Fruit fly (Drosophila melanogaster) whole organism, embryonic: ENCODE data around the gene ari-1.
A peak's percentile ranks its signal among the peaks of the same experiment; 100 is the strongest.

Experiments
- Ada2b ChIP-seq: fragments of 200-800 bp; sonication (Bioruptor generic); IDR thresholded peaks from 2 replicates; pipeline ENCODE4 v1.3.6; 2022; ENCODE audit warnings: missing biosample characterization, missing genetic modification characterization
- Asciz ChIP-seq: fragments of 200-800 bp; sonication (Bioruptor generic); optimal IDR thresholded peaks from 2 replicates; lab custom pipeline; 2017; ENCODE audit warnings: missing biosample characterization, mild to moderate bottlenecking, missing genetic modification characterization, missing genetic modification reagents
- Atf3 ChIP-seq: fragments of 200-800 bp; sonication (Bioruptor generic); optimal IDR thresholded peaks from 3 replicates; lab custom pipeline; 2016; ENCODE audit warnings: missing biosample characterization, missing genetic modification characterization
- Bteb2 ChIP-seq: fragments of 200-800 bp; sonication (Bioruptor generic); optimal IDR thresholded peaks from 2 replicates; lab custom pipeline; 2016; ENCODE audit warnings: missing biosample characterization, missing genetic modification characterization
- C15 ChIP-seq: fragments of 200-800 bp; sonication (Bioruptor generic); IDR thresholded peaks from 3 replicates; pipeline ENCODE4 v1.3.6; 2022; ENCODE audit warnings: missing biosample characterization, missing genetic modification characterization
- CG10274 ChIP-seq: fragments of 200-800 bp; sonication (Bioruptor generic); optimal IDR thresholded peaks from 3 replicates; lab custom pipeline; 2017; ENCODE audit warnings: missing biosample characterization, mild to moderate bottlenecking, missing genetic modification characterization
- CG11456 ChIP-seq: fragments of 200-800 bp; sonication (Bioruptor generic); IDR thresholded peaks from 3 replicates; pipeline ENCODE4 v1.3.6; 2022; ENCODE audit warnings: missing biosample characterization, missing genetic modification characterization
- CG11723 ChIP-seq: fragments of 200-800 bp; sonication (Bioruptor generic); optimal IDR thresholded peaks from 2 replicates; lab custom pipeline; 2017; ENCODE audit warnings: missing biosample characterization, mild to moderate bottlenecking, missing genetic modification characterization
- CG12071 ChIP-seq: fragments of 200-800 bp; sonication (Bioruptor generic); optimal IDR thresholded peaks from 3 replicates; lab custom pipeline; 2018; ENCODE audit warnings: missing biosample characterization, mild to moderate bottlenecking, missing genetic modification characterization
- CG1233 ChIP-seq: fragments of 200-800 bp; sonication (Bioruptor generic); optimal IDR thresholded peaks from 4 replicates; lab custom pipeline; 2018; ENCODE audit warnings: missing biosample characterization, mild to moderate bottlenecking, missing genetic modification characterization
- CG12769 ChIP-seq: fragments of 200-800 bp; sonication (Bioruptor generic); optimal IDR thresholded peaks from 2 replicates; lab custom pipeline; 2019; ENCODE audit warnings: missing biosample characterization, mild to moderate bottlenecking, missing genetic modification characterization, moderate library complexity
- CG17385 ChIP-seq: fragments of 200-800 bp; sonication (Bioruptor generic); optimal IDR thresholded peaks from 3 replicates; lab custom pipeline; 2018; ENCODE audit warnings: missing biosample characterization, mild to moderate bottlenecking, missing genetic modification characterization
- CG2875 ChIP-seq: fragments of 200-800 bp; sonication (Bioruptor generic); optimal IDR thresholded peaks from 2 replicates; lab custom pipeline; 2017; ENCODE audit warnings: missing biosample characterization, mild to moderate bottlenecking, missing genetic modification characterization, missing genetic modification reagents
- CG31441 ChIP-seq: fragments of 200-800 bp; sonication (Bioruptor generic); IDR thresholded peaks from 2 replicates; pipeline ENCODE4 v1.3.6; 2022; ENCODE audit warnings: missing biosample characterization, missing genetic modification characterization
- CG32532 ChIP-seq: fragments of 200-800 bp; sonication (Bioruptor generic); IDR thresholded peaks from 2 replicates; pipeline ENCODE4 v1.3.6; 2022; ENCODE audit warnings: missing biosample characterization, missing genetic modification characterization
- CG3407 ChIP-seq: fragments of 200-800 bp; sonication (Bioruptor generic); optimal IDR thresholded peaks from 2 replicates; lab custom pipeline; 2018; ENCODE audit warnings: missing biosample characterization, mild to moderate bottlenecking, missing genetic modification characterization
- CG6683 ChIP-seq: fragments of 200-800 bp; sonication (Bioruptor generic); optimal IDR thresholded peaks from 2 replicates; lab custom pipeline; 2017; ENCODE audit warnings: missing biosample characterization, mild to moderate bottlenecking, missing genetic modification characterization, missing genetic modification reagents
- CG6689 ChIP-seq: fragments of 200-800 bp; sonication (Bioruptor generic); IDR thresholded peaks from 2 replicates; pipeline ENCODE4 v1.3.6; 2022; ENCODE audit warnings: missing biosample characterization, missing genetic modification characterization
- CG7271 ChIP-seq: fragments of 200-800 bp; sonication (Bioruptor generic); optimal IDR thresholded peaks from 2 replicates; lab custom pipeline; 2018; ENCODE audit warnings: missing biosample characterization, mild to moderate bottlenecking, missing genetic modification characterization, moderate library complexity
- CG7745 ChIP-seq: fragments of 200-800 bp; sonication (Bioruptor generic); optimal IDR thresholded peaks from 2 replicates; lab custom pipeline; 2018; ENCODE audit warnings: missing biosample characterization, mild to moderate bottlenecking, missing genetic modification characterization, moderate library complexity
- CG7786 ChIP-seq: fragments of 200-800 bp; sonication (Bioruptor generic); optimal IDR thresholded peaks from 2 replicates; lab custom pipeline; 2016; ENCODE audit warnings: missing biosample characterization, missing genetic modification characterization
- CG8290 ChIP-seq, 3 experiments: fragments of 200-800 bp; sonication (Bioruptor generic); optimal IDR thresholded peaks; 2 replicates each; lab custom pipeline; 2016 to 2019; ENCODE audit warnings: missing biosample characterization in 3 of 3, missing genetic modification characterization in 3 of 3, mild to moderate bottlenecking in 2 of 3, moderate library complexity in 1 of 3
- Dip3 ChIP-seq: fragments of 200-800 bp; sonication (Bioruptor generic); optimal IDR thresholded peaks from 3 replicates; lab custom pipeline; 2016; ENCODE audit warnings: missing biosample characterization, missing genetic modification characterization
- Dll ChIP-seq: fragments of 200-800 bp; sonication (Bioruptor generic); IDR thresholded peaks from 4 replicates; pipeline ENCODE4 v1.3.6; 2022; ENCODE audit warnings: missing biosample characterization, missing genetic modification characterization; ENCODE audit not compliant: partially characterized antibody
- Fer2 ChIP-seq: fragments of 200-800 bp; sonication (Bioruptor generic); optimal IDR thresholded peaks from 2 replicates; lab custom pipeline; 2018; ENCODE audit warnings: missing biosample characterization, mild to moderate bottlenecking, missing genetic modification characterization, moderate library complexity
- HHEX ChIP-seq: fragments of 200-800 bp; sonication (Bioruptor generic); optimal IDR thresholded peaks from 3 replicates; lab custom pipeline; 2017; ENCODE audit warnings: missing biosample characterization, mild to moderate bottlenecking, missing genetic modification characterization, missing genetic modification reagents
- HLH54F ChIP-seq: fragments of 200-800 bp; sonication (Bioruptor generic); optimal IDR thresholded peaks from 3 replicates; lab custom pipeline; 2016; ENCODE audit warnings: missing biosample characterization, missing genetic modification characterization
- MESR4 ChIP-seq: fragments of 200-800 bp; sonication (Bioruptor generic); optimal IDR thresholded peaks from 2 replicates; lab custom pipeline; 2018; ENCODE audit warnings: missing biosample characterization, mild to moderate bottlenecking, missing genetic modification characterization, moderate library complexity
- Med ChIP-seq: fragments of 200-800 bp; sonication (Bioruptor generic); peaks from one replicate; lab custom pipeline; 2016; ENCODE audit warnings: missing biosample characterization, missing genetic modification characterization, mild to moderate bottlenecking, inconsistent platforms, moderate library complexity
- Meics ChIP-seq: fragments of 200-800 bp; sonication (Bioruptor generic); optimal IDR thresholded peaks from 2 replicates; lab custom pipeline; 2017; ENCODE audit warnings: missing biosample characterization, mild to moderate bottlenecking, missing genetic modification characterization
- Poxn ChIP-seq: fragments of 200-800 bp; sonication (Bioruptor generic); IDR thresholded peaks from 2 replicates; pipeline ENCODE4 v1.3.6; 2022; ENCODE audit warnings: missing biosample characterization, missing genetic modification characterization
- TFAM ChIP-seq: fragments of 200-800 bp; sonication (Bioruptor generic); optimal IDR thresholded peaks from 2 replicates; lab custom pipeline; 2017; ENCODE audit warnings: missing biosample characterization, missing genetic modification characterization, inconsistent platforms
- crp ChIP-seq, 2 experiments: fragments of 200-800 bp; sonication (Bioruptor generic); optimal IDR thresholded peaks; 2 replicates in 1 of 2; 3 replicates in 1 of 2; lab custom pipeline; 2017; ENCODE audit warnings: missing biosample characterization in 2 of 2, missing genetic modification characterization in 2 of 2, mild to moderate bottlenecking in 1 of 2, moderate library complexity in 1 of 2
- ewg ChIP-seq: fragments of 200-800 bp; sonication (Bioruptor generic); optimal IDR thresholded peaks from 3 replicates; lab custom pipeline; 2017; ENCODE audit warnings: mild to moderate bottlenecking, missing biosample characterization, missing genetic modification reagents, missing genetic modification characterization
- exex ChIP-seq: fragments of 200-800 bp; sonication (Bioruptor generic); optimal IDR thresholded peaks from 4 replicates; lab custom pipeline; 2018; ENCODE audit warnings: missing biosample characterization, mild to moderate bottlenecking, missing genetic modification characterization, moderate library complexity
- fd102C ChIP-seq: fragments of 200-800 bp; sonication (Bioruptor generic); optimal IDR thresholded peaks from 2 replicates; lab custom pipeline; 2018; ENCODE audit warnings: missing biosample characterization, mild to moderate bottlenecking, missing genetic modification characterization, moderate library complexity
- grau ChIP-seq: fragments of 200-800 bp; optimal IDR thresholded peaks from 3 replicates; lab custom pipeline; 2019; ENCODE audit warnings: missing biosample characterization, mild to moderate bottlenecking, missing genetic modification characterization, moderate library complexity
- jigr1 ChIP-seq: fragments of 200-800 bp; sonication (Bioruptor generic); IDR thresholded peaks from 3 replicates; pipeline ENCODE4 v1.3.6; 2022; ENCODE audit warnings: missing biosample characterization, missing genetic modification characterization
- knrl ChIP-seq: fragments of 200-800 bp; sonication (Bioruptor generic); IDR thresholded peaks from 3 replicates; pipeline ENCODE4 v1.3.6; 2022; ENCODE audit warnings: missing biosample characterization, missing genetic modification characterization; ENCODE audit not compliant: partially characterized antibody
- lola ChIP-seq, 3 experiments: fragments of >200 bp in 2 of 3; fragments of 200-800 bp in 1 of 3; sonication (Bioruptor generic) in 1 of 3; optimal IDR thresholded peaks; 2 replicates each; lab custom pipeline; 2017 to 2019; ENCODE audit warnings: missing biosample characterization in 3 of 3, missing genetic modification characterization in 3 of 3, mild to moderate bottlenecking in 1 of 3, moderate library complexity in 1 of 3
- nmo ChIP-seq: fragments of 200-800 bp; sonication (Bioruptor generic); optimal IDR thresholded peaks from 2 replicates; lab custom pipeline; 2018; ENCODE audit warnings: missing biosample characterization, mild to moderate bottlenecking, missing genetic modification characterization, moderate library complexity
- org-1 ChIP-seq: fragments of 200-800 bp; sonication (Bioruptor generic); optimal IDR thresholded peaks from 2 replicates; lab custom pipeline; 2017; ENCODE audit warnings: missing biosample characterization, missing genetic modification characterization
- row ChIP-seq: fragments of 200-800 bp; sonication (Bioruptor generic); IDR thresholded peaks from 3 replicates; pipeline ENCODE4 v1.3.6; 2022; ENCODE audit warnings: missing biosample characterization, missing genetic modification characterization
- salm ChIP-seq: fragments of 200-800 bp; sonication (Bioruptor generic); optimal IDR thresholded peaks from 2 replicates; lab custom pipeline; 2018; ENCODE audit warnings: missing biosample characterization, mild to moderate bottlenecking, missing genetic modification characterization
- scrt ChIP-seq: fragments of 200-800 bp; sonication (Bioruptor generic); optimal IDR thresholded peaks from 2 replicates; lab custom pipeline; 2018; ENCODE audit warnings: missing biosample characterization, mild to moderate bottlenecking, missing genetic modification characterization, moderate library complexity
- sd ChIP-seq: fragments of 200-800 bp; sonication (Bioruptor generic); optimal IDR thresholded peaks from 3 replicates; lab custom pipeline; 2018; ENCODE audit warnings: missing biosample characterization, mild to moderate bottlenecking, missing genetic modification characterization, moderate library complexity
- sim ChIP-seq: fragments of 200-800 bp; sonication (Bioruptor generic); IDR thresholded peaks from 2 replicates; pipeline ENCODE4 v1.3.6; 2022; ENCODE audit warnings: missing biosample characterization, missing genetic modification characterization
- tio ChIP-seq: fragments of 200-800 bp; sonication (Bioruptor generic); optimal IDR thresholded peaks from 2 replicates; lab custom pipeline; 2017; ENCODE audit warnings: missing biosample characterization, missing genetic modification characterization, inconsistent platforms
- vfl ChIP-seq: fragments of 200-800 bp; sonication (Bioruptor generic); optimal IDR thresholded peaks from 2 replicates; lab custom pipeline; 2016; ENCODE audit warnings: missing biosample characterization, missing genetic modification characterization

The ari-1 gene

dm6 chrX:18085470-18085797 is 52.1 kb downstream of the ari-1 start, which contains the start of gene Ada3 (continued):
- no peak for TF ChIP-seq TFAM (GFP tag; lab: Kevin White, UChicago)
- TF ChIP-seq Poxn (GFP tag; lab: Robert Waterston, UW): no peak
- TF ChIP-seq CG7745 (tag; lab: Kevin White, UChicago): no peak
- peak; percentile 75 for TF ChIP-seq Meics (GFP tag; lab: Kevin White, UChicago)
- TF ChIP-seq CG11723 (GFP tag; lab: Kevin White, UChicago): peak; percentile 50
- peak; percentile 84 for TF ChIP-seq nmo (GFP tag; lab: Kevin White, UChicago)
- TF ChIP-seq CG12071 (GFP tag; lab: Kevin White, UChicago): peak; percentile 29
- peak; percentile 95 for TF ChIP-seq Med (GFP tag; lab: Kevin White, UChicago)
- TF ChIP-seq sd (tag; lab: Kevin White, UChicago): peak; percentile 59
- peak; percentile 53 for TF ChIP-seq org-1 (GFP tag; lab: Kevin White, UChicago)
- TF ChIP-seq row (GFP tag; lab: Robert Waterston, UW): peak; percentile 88
- TF ChIP-seq crp (GFP tag; optimal IDR thresholded peaks at IDR 0.05; lab: Kevin White, UChicago): peak in 1 of 2 experiments; percentile 34
- TF ChIP-seq CG11456 (GFP tag; lab: Robert Waterston, UW): peak; percentile 76
- TF ChIP-seq knrl (GFP tag; lab: Robert Waterston, UW): no peak
- TF ChIP-seq CG7786 (GFP tag; lab: Kevin White, UChicago): peak; percentile 76
- peak; percentile 42 for TF ChIP-seq CG8290 (GFP tag; optimal IDR thresholded peaks at IDR 0.05; lab: Kevin White, UChicago)
- TF ChIP-seq CG8290 (tag; optimal IDR thresholded peaks at IDR 0.05; lab: Kevin White, UChicago): peak; percentile 58 to 66
- peak; percentile 65 for TF ChIP-seq vfl (GFP tag; lab: Kevin White, UChicago)
- TF ChIP-seq HLH54F (GFP tag; lab: Kevin White, UChicago): peak; percentile 75
- TF ChIP-seq MESR4 (GFP tag; lab: Kevin White, UChicago): no peak
- peak; percentile 7 for TF ChIP-seq salm
- TF ChIP-seq Asciz (GFP tag; lab: Kevin White, UChicago): peak; percentile 27
- no peak for TF ChIP-seq CG7271 (tag; lab: Kevin White, UChicago)
- peak; percentile 82 for TF ChIP-seq grau (tag; lab: Kevin White, UChicago)
- peak; percentile 83 for TF ChIP-seq Dip3
- TF ChIP-seq CG1233: peak; percentile 62
- no peak for TF ChIP-seq scrt (GFP tag; lab: Kevin White, UChicago)
- peak; percentile 13 for TF ChIP-seq exex (tag; lab: Kevin White, UChicago)
- peak; percentile 80 for TF ChIP-seq CG12769 (tag; lab: Kevin White, UChicago)
- 0 out of 2 replicates have a peak, but pooled peaks have one; percentile 22 for TF ChIP-seq sim (GFP tag; lab: Robert Waterston, UW)
- peak; percentile 28 for TF ChIP-seq CG10274 (GFP tag; lab: Kevin White, UChicago)
- peak; percentile 67 for TF ChIP-seq CG31441
- peak in 1 of 3 experiments; percentile 73 for TF ChIP-seq lola (GFP tag; optimal IDR thresholded peaks at IDR 0.05; lab: Kevin White, UChicago)
- TF ChIP-seq CG6689: peak; percentile 71
- TF ChIP-seq tio (GFP tag; lab: Kevin White, UChicago): no peak
- TF ChIP-seq Dll: 0 out of 4 replicates have a peak, but pooled peaks have one; percentile 11
- peak; percentile 52 for TF ChIP-seq CG3407
- peak; percentile 73 for TF ChIP-seq Fer2 (tag; lab: Kevin White, UChicago)
- peak; percentile 69 for TF ChIP-seq Atf3
- peak; percentile 63 for TF ChIP-seq HHEX (GFP tag; lab: Kevin White, UChicago)
- peak; percentile 57 for TF ChIP-seq CG17385
- no peak for TF ChIP-seq jigr1 (GFP tag; lab: Robert Waterston, UW)
- peak; percentile 52; the same call in 1 of the 3 replicates for TF ChIP-seq C15 (GFP tag; lab: Robert Waterston, UW)
- no peak for TF ChIP-seq fd102C (GFP tag; lab: Kevin White, UChicago)
- peak; percentile 39 for TF ChIP-seq CG6683 (GFP tag; lab: Kevin White, UChicago)
- peak; percentile 58 for TF ChIP-seq ewg (GFP tag; lab: Kevin White, UChicago)
- peak; percentile 80 for TF ChIP-seq CG32532
- TF ChIP-seq Ada2b (GFP tag; lab: Robert Waterston, UW): peak; percentile 41; the same call in 1 of the 2 replicates
- TF ChIP-seq Bteb2 (GFP tag; lab: Kevin White, UChicago): peak; percentile 60
- no peak for TF ChIP-seq CG2875 (GFP tag; lab: Kevin White, UChicago)
